Worm (Caenorhabditis elegans) whole organism, young adult: ENCODE data around the gene klp-18.

Source experiments
- ama-1 ChIP-seq, 3 experiments: fragments of 150-350 bp in 1 of 3; sonication (generic microtip) in 2 of 3; optimal IDR thresholded peaks; 2 replicates each; lab custom pipeline; 2014 to 2018; ENCODE audit warnings: missing biosample characterization in 2 of 3, missing genetic modification characterization in 2 of 3, missing genetic modification reagents in 2 of 3
- aptf-3 ChIP-seq: fragments of 200-800 bp; sonication (Bioruptor generic); IDR thresholded peaks from 2 replicates; pipeline ENCODE4 v1.3.6; 2022; ENCODE audit warnings: missing genetic modification characterization, missing compliant biosample characterization
- mel-28 ChIP-seq: sonication (generic microtip); optimal IDR thresholded peaks from 2 replicates; lab custom pipeline; 2016; ENCODE audit warnings: borderline replicate concordance, mild to moderate bottlenecking, missing genetic modification characterization, missing compliant biosample characterization
- nhr-80 ChIP-seq: sonication (generic microtip); optimal IDR thresholded peaks from 2 replicates; lab custom pipeline; 2016; ENCODE audit warnings: missing genetic modification characterization, missing compliant biosample characterization
- pha-4 ChIP-seq: fragments of 150-350 bp; sonication (generic microtip); optimal IDR thresholded peaks from 2 replicates; lab custom pipeline; 2014; ENCODE audit warnings: missing biosample characterization, missing genetic modification reagents, missing genetic modification characterization
- repo-1 ChIP-seq: sonication (generic microtip); optimal IDR thresholded peaks from 2 replicates; lab custom pipeline; 2017; ENCODE audit warnings: mild to moderate bottlenecking, missing genetic modification characterization, missing compliant biosample characterization
- snpc-1.1 ChIP-seq: sonication (generic microtip); optimal IDR thresholded peaks from 2 replicates; lab custom pipeline; 2017; ENCODE audit warnings: missing genetic modification characterization, mild to moderate bottlenecking, missing compliant biosample characterization, antibody characterized with exemption, moderate library complexity, missing genotype, missing genetic modification reagents; ENCODE audit not compliant: insufficient read depth

ce11 chrIV:7035823-7036222 is 4.2 kb upstream of the klp-18 start, which contains the start of gene C06G3.3:
- TF ChIP-seq snpc-1.1 (tag; lab: Kevin White, UChicago) = no peak
- no peak for TF ChIP-seq repo-1 (tag; lab: Kevin White, UChicago)
- no peak for TF ChIP-seq nhr-80 (tag; lab: Kevin White, UChicago)
- no peak for TF ChIP-seq pha-4 (tag; lab: Kevin White, UChicago)
- TF ChIP-seq aptf-3 = no peak
- no peak for TF ChIP-seq mel-28
- TF ChIP-seq ama-1 (optimal IDR thresholded peaks at IDR 0.05; lab: Kevin White, UChicago) = no peak
- no peak for TF ChIP-seq ama-1 (GFP tag; optimal IDR thresholded peaks at IDR 0.05; lab: Kevin White, UChicago)
